Fruit fly (Drosophila melanogaster) whole organism: ENCODE measurements around the gene Ir75c.

Experiments used
- CG8478 ChIP-seq: fragments of >200 bp; optimal IDR thresholded peaks from 2 replicates; lab custom pipeline; 2018; ENCODE audit warnings: inconsistent platforms
- Dll ChIP-seq: fragments of >200 bp; optimal IDR thresholded peaks from 2 replicates; lab custom pipeline; 2017
- EcR ChIP-seq, 2 experiments: fragments of >200 bp; optimal IDR thresholded peaks; 2 replicates each; lab custom pipeline; 2017; ENCODE audit warnings: missing biosample characterization in 2 of 2, missing genetic modification characterization in 2 of 2, missing genetic modification reagents in 2 of 2
- pan ChIP-seq: fragments of >200 bp; optimal IDR thresholded peaks from 2 replicates; lab custom pipeline; 2017
- psq ChIP-seq: fragments of >200 bp; optimal IDR thresholded peaks from 2 replicates; lab custom pipeline; 2017
- usp ChIP-seq: fragments of >200 bp; optimal IDR thresholded peaks from 2 replicates; lab custom pipeline; 2017; ENCODE audit warnings: missing biosample characterization, missing genetic modification characterization, mixed read lengths

The Ir75c gene

DNA sequence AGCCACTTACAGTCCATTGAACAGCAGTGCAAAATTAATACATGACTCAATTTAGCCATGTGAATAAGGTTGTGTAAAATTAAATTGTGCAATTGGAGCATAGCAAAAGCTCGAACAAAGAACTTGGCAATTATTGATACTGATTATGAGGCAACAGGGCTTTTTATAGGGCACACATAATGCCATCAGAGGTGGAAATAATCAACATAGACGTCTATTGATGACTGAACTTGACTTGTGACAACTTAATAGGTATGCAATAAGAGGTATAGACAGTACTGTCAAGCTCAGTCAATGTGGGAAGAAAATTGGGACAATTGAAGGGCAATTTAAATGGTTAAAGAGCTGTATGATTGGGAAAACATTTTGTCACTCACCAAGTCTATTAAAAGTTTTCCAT lies 2.5 kb downstream of the Ir75c start, which contains the start of gene Ir75b:
Gene Ir75b, minus strand, starts transcription at position 101 of the 400 bp plus-strand sequence.
- TF ChIP-seq psq (lab: Kevin White, UChicago) (no peak), usp (GFP tag; lab: Kevin White, UChicago) (no peak), Dll (lab: Kevin White, UChicago) (no peak), pan (no peak), CG8478 (lab: Kevin White, UChicago) (no peak), EcR (GFP tag; optimal IDR thresholded peaks at IDR 0.05; lab: Kevin White, UChicago) (no peak)

dm6 chr3L:17817821-17818220 lies 4.8 kb downstream of the Ir75c start, which contains the start of gene Ir75a:
Gene Ir75a, minus strand, starts transcription at chr3L:17817921.
- TF ChIP-seq psq (lab: Kevin White, UChicago) (no peak), usp (GFP tag; lab: Kevin White, UChicago) (no peak), CG8478 (lab: Kevin White, UChicago) (no peak), pan (no peak), Dll (lab: Kevin White, UChicago) (no peak), EcR (GFP tag; optimal IDR thresholded peaks at IDR 0.05; lab: Kevin White, UChicago) (no peak)

- TF ChIP-seq usp (GFP tag; lab: Kevin White, UChicago) (no peak), psq (lab: Kevin White, UChicago) (no peak), EcR (GFP tag; optimal IDR thresholded peaks at IDR 0.05; lab: Kevin White, UChicago) (no peak), CG8478 (lab: Kevin White, UChicago) (no peak), Dll (lab: Kevin White, UChicago) (no peak), pan (no peak)
Measured at dm6 chr3L:17814036-17814435, 8.6 kb downstream of the Ir75c start, which contains the start of gene Cln3. Gene Cln3, minus strand, starts transcription at chr3L:17814119.

- TF ChIP-seq EcR (GFP tag; optimal IDR thresholded peaks at IDR 0.05; lab: Kevin White, UChicago) (no peak), CG8478 (lab: Kevin White, UChicago) (no peak), Dll (lab: Kevin White, UChicago) (no peak), usp (GFP tag; lab: Kevin White, UChicago) (no peak), pan (no peak), psq (lab: Kevin White, UChicago) (no peak)
Measured at dm6 chr3L:17808597-17809213, 13.9 kb downstream of the Ir75c start, which contains the start of gene CG32191. Gene CG32191, minus strand, starts transcription at chr3L:17809146.

DNA sequence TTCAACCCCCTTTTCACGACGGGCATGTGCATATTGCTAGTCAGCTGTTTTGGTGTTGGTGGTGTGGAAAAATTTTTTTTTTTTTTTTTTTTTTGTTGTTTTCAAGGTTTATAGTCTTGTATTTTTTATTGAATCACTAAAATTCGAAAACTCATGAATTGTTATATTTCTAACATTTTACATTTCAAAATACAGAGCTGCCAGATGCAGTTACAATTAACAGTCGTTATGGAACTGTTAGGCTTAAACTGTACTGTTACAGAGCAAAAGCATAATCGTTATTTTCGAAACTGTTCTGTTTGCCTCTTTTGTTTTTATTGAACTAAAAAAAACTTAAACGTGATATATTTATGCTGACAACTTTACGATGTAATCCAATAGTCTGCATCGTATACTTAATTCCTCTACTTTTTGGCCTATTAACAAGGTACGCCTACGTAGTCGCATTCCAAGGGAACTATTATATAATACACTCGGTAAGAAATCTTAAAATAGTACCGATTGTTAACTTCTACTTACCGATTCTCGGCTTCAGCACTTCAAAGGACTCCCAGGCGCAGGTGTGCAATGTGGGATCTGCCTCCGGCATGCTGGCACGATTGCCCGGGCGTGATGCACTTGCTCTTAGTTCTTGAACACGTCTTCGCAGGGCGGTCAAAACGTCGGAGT lies 16.1 kb downstream of the Ir75c start, which contains the start of gene CG32187:
Gene CG32187, minus strand, starts transcription at position 9 of the 669 bp plus-strand sequence.
- TF ChIP-seq Dll (lab: Kevin White, UChicago) (no peak), EcR (GFP tag; optimal IDR thresholded peaks at IDR 0.05; lab: Kevin White, UChicago) (no peak), usp (GFP tag; lab: Kevin White, UChicago) (no peak), pan (no peak), psq (lab: Kevin White, UChicago) (no peak), CG8478 (lab: Kevin White, UChicago) (no peak)

dm6 chr3L:17804511-17804910 lies 18.1 kb downstream of the Ir75c start, which contains the start of gene ais:
Gene ais, minus strand, starts transcription at chr3L:17804715.
- no peak for TF ChIP-seq usp (GFP tag; lab: Kevin White, UChicago)
- TF ChIP-seq psq (lab: Kevin White, UChicago): no peak
- TF ChIP-seq CG8478 (lab: Kevin White, UChicago): no peak
- no peak for TF ChIP-seq Dll (lab: Kevin White, UChicago)
- no peak for TF ChIP-seq EcR (GFP tag; optimal IDR thresholded peaks at IDR 0.05; lab: Kevin White, UChicago)
- TF ChIP-seq pan: no peak

dm6 chr3L:17802107-17802506 lies 20.5 kb downstream of the Ir75c start, which contains the start of gene NUCB1:
Gene NUCB1, minus strand, starts transcription at chr3L:17802279.
- no peak for TF ChIP-seq psq (lab: Kevin White, UChicago)
- TF ChIP-seq EcR (GFP tag; optimal IDR thresholded peaks at IDR 0.05; lab: Kevin White, UChicago): no peak
- TF ChIP-seq pan: no peak
- no peak for TF ChIP-seq Dll (lab: Kevin White, UChicago)
- TF ChIP-seq usp (GFP tag; lab: Kevin White, UChicago): no peak
- TF ChIP-seq CG8478 (lab: Kevin White, UChicago): no peak

DNA sequence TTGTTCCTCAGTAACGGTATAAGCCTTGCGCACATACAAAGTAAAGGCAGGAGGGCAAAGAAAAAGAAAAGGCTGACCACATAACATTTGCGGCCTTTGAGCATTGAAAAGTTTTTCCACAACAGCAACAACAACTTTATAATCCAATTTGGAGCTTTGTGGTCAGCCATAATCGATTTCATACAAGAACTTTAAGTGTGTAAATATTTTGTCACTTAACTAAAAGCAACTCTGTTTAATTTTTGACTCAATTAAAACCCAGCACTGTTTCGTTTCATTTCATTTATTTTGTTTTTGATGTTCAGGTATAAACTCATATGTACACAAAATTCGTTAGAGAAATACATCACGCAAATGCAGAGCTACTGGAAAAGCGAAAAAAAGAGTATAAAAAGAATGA lies 25.1 kb downstream of the Ir75c start, which contains the start of gene CG42816:
Gene CG42816, minus strand, starts transcription at position 101 of the 400 bp plus-strand sequence.
- TF ChIP-seq CG8478 (lab: Kevin White, UChicago): no peak
- TF ChIP-seq pan: no peak
- no peak for TF ChIP-seq usp (GFP tag; lab: Kevin White, UChicago)
- TF ChIP-seq Dll (lab: Kevin White, UChicago): no peak
- TF ChIP-seq EcR (GFP tag; optimal IDR thresholded peaks at IDR 0.05; lab: Kevin White, UChicago): no peak
- no peak for TF ChIP-seq psq (lab: Kevin White, UChicago)

dm6 chr3L:17791495-17791894 lies 31.1 kb downstream of the Ir75c start:
- TF ChIP-seq usp (GFP tag; lab: Kevin White, UChicago): no peak
- no peak for TF ChIP-seq EcR (GFP tag; optimal IDR thresholded peaks at IDR 0.05; lab: Kevin White, UChicago)
- TF ChIP-seq CG8478 (lab: Kevin White, UChicago): no peak
- TF ChIP-seq Dll (lab: Kevin White, UChicago): no peak
- TF ChIP-seq pan: no peak
- TF ChIP-seq psq (lab: Kevin White, UChicago): no peak

- TF ChIP-seq psq (lab: Kevin White, UChicago) (no peak), EcR (GFP tag; optimal IDR thresholded peaks at IDR 0.05; lab: Kevin White, UChicago) (no peak), usp (GFP tag; lab: Kevin White, UChicago) (no peak), CG8478 (lab: Kevin White, UChicago) (no peak), pan (no peak), Dll (lab: Kevin White, UChicago) (no peak)
Measured at dm6 chr3L:17791467-17791494, 31.4 kb downstream of the Ir75c start, which contains the start of gene CG42815. Gene CG42815, minus strand, starts transcription at chr3L:17791486.

dm6 chr3L:17791067-17791466 lies 31.6 kb downstream of the Ir75c start:
- TF ChIP-seq Dll (lab: Kevin White, UChicago): no peak
